Fruit fly (Drosophila melanogaster) whole organism, embryonic: ENCODE measurements around the gene CG31778.

Experiments used
- Blimp-1 ChIP-seq: fragments of 200-800 bp; sonication (Bioruptor generic); optimal IDR thresholded peaks from 3 replicates; lab custom pipeline; 2018; ENCODE audit warnings: missing biosample characterization, missing genetic modification characterization, mild to moderate bottlenecking, moderate library complexity, missing genetic modification reagents
- CG15479 ChIP-seq: fragments of 200-800 bp; sonication (Bioruptor generic); optimal IDR thresholded peaks from 3 replicates; lab custom pipeline; 2019; ENCODE audit warnings: missing biosample characterization, mild to moderate bottlenecking, missing genetic modification characterization, moderate library complexity
- CG1647 ChIP-seq: fragments of 200-800 bp; sonication (Bioruptor generic); optimal IDR thresholded peaks from 3 replicates; lab custom pipeline; 2016; ENCODE audit warnings: missing biosample characterization, missing genetic modification characterization
- CG18262 ChIP-seq: fragments of 200-800 bp; optimal IDR thresholded peaks from 3 replicates; lab custom pipeline; 2019; ENCODE audit warnings: missing biosample characterization, mild to moderate bottlenecking, missing genetic modification characterization, moderate library complexity
- CG18619 ChIP-seq: fragments of 200-800 bp; sonication (Bioruptor generic); optimal IDR thresholded peaks from 3 replicates; lab custom pipeline; 2017; ENCODE audit warnings: missing biosample characterization, mild to moderate bottlenecking, missing genetic modification characterization
- CG2678 ChIP-seq: fragments of 200-800 bp; sonication (Bioruptor generic); optimal IDR thresholded peaks from 3 replicates; lab custom pipeline; 2019; ENCODE audit warnings: missing biosample characterization, mild to moderate bottlenecking, missing genetic modification characterization, moderate library complexity
- CG2712 ChIP-seq: fragments of 200-800 bp; optimal IDR thresholded peaks from 3 replicates; lab custom pipeline; 2019; ENCODE audit warnings: missing biosample characterization, mild to moderate bottlenecking, missing genetic modification characterization, moderate library complexity
- CG31441 ChIP-seq: fragments of 200-800 bp; sonication (Bioruptor generic); IDR thresholded peaks from 2 replicates; pipeline ENCODE4 v1.3.6; 2022; ENCODE audit warnings: missing biosample characterization, missing genetic modification characterization
- CG32532 ChIP-seq: fragments of 200-800 bp; sonication (Bioruptor generic); IDR thresholded peaks from 2 replicates; pipeline ENCODE4 v1.3.6; 2022; ENCODE audit warnings: missing biosample characterization, missing genetic modification characterization
- CG4360 ChIP-seq: fragments of 200-800 bp; sonication (Bioruptor generic); IDR thresholded peaks from 2 replicates; pipeline ENCODE4 v1.3.6; 2022; ENCODE audit warnings: missing biosample characterization, missing genetic modification characterization
- CG6689 ChIP-seq: fragments of 200-800 bp; sonication (Bioruptor generic); IDR thresholded peaks from 2 replicates; pipeline ENCODE4 v1.3.6; 2022; ENCODE audit warnings: missing biosample characterization, missing genetic modification characterization
- CoRest ChIP-seq: fragments of 200-800 bp; sonication (Bioruptor generic); optimal IDR thresholded peaks from 3 replicates; lab custom pipeline; 2018; ENCODE audit warnings: missing biosample characterization, mild to moderate bottlenecking, missing genetic modification characterization, moderate library complexity
- Doc2 ChIP-seq: fragments of 200-800 bp; sonication (Bioruptor generic); IDR thresholded peaks from 2 replicates; pipeline ENCODE4 v1.3.6; 2022; ENCODE audit warnings: missing biosample characterization, missing genetic modification characterization
- E2f2 ChIP-seq: fragments of 200-800 bp; sonication (Bioruptor generic); IDR thresholded peaks from 2 replicates; pipeline ENCODE4 v1.3.6; 2022; ENCODE audit warnings: missing biosample characterization, missing genetic modification characterization
- Ets65A ChIP-seq: fragments of 200-800 bp; sonication (Bioruptor generic); peaks from one replicate; lab custom pipeline; 2016; ENCODE audit warnings: missing biosample characterization, missing genetic modification characterization
- Fer1 ChIP-seq: fragments of 200-800 bp; sonication (Bioruptor generic); optimal IDR thresholded peaks from 2 replicates; lab custom pipeline; 2017; ENCODE audit warnings: missing biosample characterization, mild to moderate bottlenecking, missing genetic modification characterization
- Fer3 ChIP-seq: fragments of 200-800 bp; sonication (Bioruptor generic); optimal IDR thresholded peaks from 2 replicates; lab custom pipeline; 2018; ENCODE audit warnings: missing biosample characterization, mild to moderate bottlenecking, missing genetic modification characterization, moderate library complexity
- HLH54F ChIP-seq: fragments of 200-800 bp; sonication (Bioruptor generic); optimal IDR thresholded peaks from 3 replicates; lab custom pipeline; 2016; ENCODE audit warnings: missing biosample characterization, missing genetic modification characterization
- Hr51 ChIP-seq, 2 experiments: fragments of 200-800 bp; sonication (Bioruptor generic); optimal IDR thresholded peaks; 2 replicates in 1 of 2; 3 replicates in 1 of 2; lab custom pipeline; 2016 to 2018; ENCODE audit warnings: missing biosample characterization in 2 of 2, missing genetic modification characterization in 2 of 2, mild to moderate bottlenecking in 1 of 2, moderate library complexity in 1 of 2
- Lim3 ChIP-seq: fragments of 200-800 bp; sonication (Bioruptor generic); IDR thresholded peaks from 2 replicates; pipeline ENCODE4 v1.3.6; 2022; ENCODE audit warnings: missing biosample characterization, missing genetic modification characterization
- MTF-1 ChIP-seq: fragments of 200-800 bp; sonication (Bioruptor generic); optimal IDR thresholded peaks from 2 replicates; lab custom pipeline; 2018; ENCODE audit warnings: missing biosample characterization, mild to moderate bottlenecking, missing genetic modification characterization, borderline replicate concordance
- Mad ChIP-seq: fragments of 200-800 bp; sonication (Bioruptor generic); optimal IDR thresholded peaks from 2 replicates; lab custom pipeline; 2016; ENCODE audit warnings: missing biosample characterization, missing genetic modification characterization
- Meics ChIP-seq: fragments of 200-800 bp; sonication (Bioruptor generic); optimal IDR thresholded peaks from 2 replicates; lab custom pipeline; 2017; ENCODE audit warnings: missing biosample characterization, mild to moderate bottlenecking, missing genetic modification characterization
- Mrtf ChIP-seq: fragments of 200-800 bp; sonication (Bioruptor generic); IDR thresholded peaks from 3 replicates; pipeline ENCODE4 v1.3.6; 2022; ENCODE audit warnings: missing biosample characterization, missing genetic modification characterization
- PHDP ChIP-seq: fragments of 200-800 bp; sonication (Bioruptor generic); optimal IDR thresholded peaks from 3 replicates; lab custom pipeline; 2018; ENCODE audit warnings: missing biosample characterization, mild to moderate bottlenecking, missing genetic modification characterization, moderate library complexity
- Rfx ChIP-seq: fragments of 200-800 bp; sonication (Bioruptor generic); IDR thresholded peaks from 2 replicates; pipeline ENCODE4 v1.3.6; 2022; ENCODE audit warnings: missing biosample characterization, missing genetic modification characterization
- Sin3A ChIP-seq: fragments of >200 bp; optimal IDR thresholded peaks from 2 replicates; lab custom pipeline; 2018
- Ssrp ChIP-seq: fragments of 200-800 bp; sonication (Bioruptor generic); optimal IDR thresholded peaks from 2 replicates; lab custom pipeline; 2018; ENCODE audit warnings: missing biosample characterization, mild to moderate bottlenecking, missing genetic modification characterization, moderate library complexity
- Stat92E ChIP-seq, 3 experiments: fragments of >200 bp in 2 of 3; fragments of 200-800 bp in 1 of 3; sonication (Bioruptor generic) in 1 of 3; optimal IDR thresholded peaks; 2 replicates each; lab custom pipeline; 2017 to 2019; ENCODE audit warnings: missing biosample characterization in 3 of 3, missing genetic modification characterization in 3 of 3, mild to moderate bottlenecking in 1 of 3, moderate library complexity in 1 of 3
- chinmo ChIP-seq: fragments of 200-800 bp; sonication (Bioruptor generic); IDR thresholded peaks from 4 replicates; pipeline ENCODE4 v1.3.6; 2022; ENCODE audit warnings: missing biosample characterization, missing genetic modification characterization; ENCODE audit not compliant: partially characterized antibody
- crol ChIP-seq: fragments of 200-800 bp; sonication (Bioruptor generic); IDR thresholded peaks from 2 replicates; pipeline ENCODE4 v1.3.6; 2022; ENCODE audit warnings: missing biosample characterization, missing genetic modification characterization
- dati ChIP-seq: fragments of 200-800 bp; sonication (Bioruptor generic); IDR thresholded peaks from 2 replicates; pipeline ENCODE4 v1.3.6; 2022; ENCODE audit warnings: missing biosample characterization, missing genetic modification characterization
- dimm ChIP-seq: fragments of 200-800 bp; sonication (Bioruptor generic); IDR thresholded peaks from 2 replicates; pipeline ENCODE4 v1.3.6; 2022; ENCODE audit warnings: missing biosample characterization, missing genetic modification characterization
- dpn ChIP-seq, 2 experiments: fragments of 200-800 bp; sonication (Bioruptor generic); optimal IDR thresholded peaks; 3 replicates each; lab custom pipeline; 2016; ENCODE audit warnings: missing biosample characterization in 2 of 2, missing genetic modification characterization in 2 of 2
- eve ChIP-seq, 2 experiments: fragments of >200 bp; optimal IDR thresholded peaks; 2 replicates each; lab custom pipeline; 2017; ENCODE audit warnings: missing biosample characterization in 2 of 2, missing genetic modification characterization in 2 of 2
- ham ChIP-seq: fragments of 200-800 bp; sonication (Bioruptor generic); IDR thresholded peaks from 2 replicates; pipeline ENCODE4 v1.3.6; 2022; ENCODE audit warnings: missing biosample characterization, missing genetic modification characterization
- hkb ChIP-seq, 2 experiments: fragments of 200-800 bp in 1 of 2; fragments of >200 bp in 1 of 2; sonication (Bioruptor generic) in 1 of 2; IDR thresholded peaks in 1 of 2; optimal IDR thresholded peaks in 1 of 2; 2 replicates each; pipeline versions ENCODE4 v1.3.6 to Lab custom; 2017 to 2022; ENCODE audit warnings: missing biosample characterization in 1 of 2, missing genetic modification characterization in 1 of 2
- jigr1 ChIP-seq: fragments of 200-800 bp; sonication (Bioruptor generic); IDR thresholded peaks from 3 replicates; pipeline ENCODE4 v1.3.6; 2022; ENCODE audit warnings: missing biosample characterization, missing genetic modification characterization
- ken ChIP-seq: fragments of 200-800 bp; sonication (Bioruptor generic); IDR thresholded peaks from 3 replicates; pipeline ENCODE4 v1.3.6; 2022; ENCODE audit warnings: missing biosample characterization, missing genetic modification characterization
- lab ChIP-seq: fragments of 200-800 bp; sonication (Bioruptor generic); optimal IDR thresholded peaks from 3 replicates; lab custom pipeline; 2017; ENCODE audit warnings: missing biosample characterization, missing genetic modification characterization, mild to moderate bottlenecking, moderate library complexity, missing genetic modification reagents
- lov ChIP-seq, 2 experiments: fragments of 200-800 bp in 1 of 2; fragments of >200 bp in 1 of 2; sonication (Bioruptor generic) in 1 of 2; IDR thresholded peaks in 1 of 2; optimal IDR thresholded peaks in 1 of 2; 2 replicates in 1 of 2; 3 replicates in 1 of 2; pipeline versions ENCODE4 v1.3.6 to Lab custom; 2017 to 2022; ENCODE audit warnings: missing biosample characterization in 1 of 2, missing genetic modification characterization in 1 of 2
- mam ChIP-seq: fragments of 200-800 bp; sonication (Bioruptor generic); optimal IDR thresholded peaks from 3 replicates; lab custom pipeline; 2016; ENCODE audit warnings: missing biosample characterization, missing genetic modification characterization
- nom ChIP-seq: fragments of 200-800 bp; sonication (Bioruptor generic); optimal IDR thresholded peaks from 2 replicates; lab custom pipeline; 2017; ENCODE audit warnings: missing biosample characterization, missing genetic modification characterization, mild to moderate bottlenecking, moderate library complexity, missing genetic modification reagents
- org-1 ChIP-seq: fragments of 200-800 bp; sonication (Bioruptor generic); optimal IDR thresholded peaks from 2 replicates; lab custom pipeline; 2017; ENCODE audit warnings: missing biosample characterization, missing genetic modification characterization
- row ChIP-seq: fragments of 200-800 bp; sonication (Bioruptor generic); IDR thresholded peaks from 3 replicates; pipeline ENCODE4 v1.3.6; 2022; ENCODE audit warnings: missing biosample characterization, missing genetic modification characterization
- run ChIP-seq: fragments of 200-800 bp; sonication (Bioruptor generic); optimal IDR thresholded peaks from 3 replicates; lab custom pipeline; 2018; ENCODE audit warnings: missing biosample characterization, mild to moderate bottlenecking, missing genetic modification characterization
- sens ChIP-seq: fragments of 200-800 bp; sonication (Bioruptor generic); peaks from one replicate; lab custom pipeline; 2016; ENCODE audit warnings: missing biosample characterization, missing genetic modification characterization
- sens-2 ChIP-seq: fragments of 200-800 bp; sonication (Bioruptor generic); IDR thresholded peaks from 2 replicates; pipeline ENCODE4 v1.3.6; 2022; ENCODE audit warnings: missing biosample characterization, missing genetic modification characterization
- tap ChIP-seq: fragments of 200-800 bp; optimal IDR thresholded peaks from 3 replicates; lab custom pipeline; 2019; ENCODE audit warnings: missing biosample characterization, mild to moderate bottlenecking, missing genetic modification characterization, moderate library complexity

CG31778 gene

dm6 chr2L:3737003-3737662 is 31.8 kb upstream of the CG31778 start (continued):
- TF ChIP-seq lov (optimal IDR thresholded peaks at IDR 0.05; lab: Kevin White, UChicago) (no peak), lov (GFP tag; IDR thresholded peaks at IDR 0.05; lab: Robert Waterston, UW) (no peak), CG2678 (peak; percentile 60), Stat92E (GFP tag; optimal IDR thresholded peaks at IDR 0.05; lab: Kevin White, UChicago) (no peak), Doc2 (GFP tag; lab: Robert Waterston, UW) (no peak), dpn (GFP tag; optimal IDR thresholded peaks at IDR 0.05; lab: Kevin White, UChicago) (no peak), CoRest (tag; lab: Kevin White, UChicago) (peak; percentile 28), jigr1 (GFP tag; lab: Robert Waterston, UW) (no peak), Fer3 (tag; lab: Kevin White, UChicago) (no peak), CG2712 (peak; percentile 1), nom (GFP tag; lab: Kevin White, UChicago) (no peak), CG18619 (GFP tag; lab: Kevin White, UChicago) (no peak), PHDP (peak; percentile 13), mam (no peak), CG1647 (GFP tag; lab: Kevin White, UChicago) (no peak), Hr51 (GFP tag; optimal IDR thresholded peaks at IDR 0.05; lab: Kevin White, UChicago) (peak in 1 of 2 experiments; percentile 39), run (tag; lab: Kevin White, UChicago) (no peak), Blimp-1 (no peak), Ets65A (GFP tag; lab: Kevin White, UChicago) (no peak), ken (GFP tag; lab: Robert Waterston, UW) (no peak), ham (GFP tag; lab: Robert Waterston, UW) (no peak), tap (tag; lab: Kevin White, UChicago) (no peak), sens-2 (GFP tag; lab: Robert Waterston, UW) (no peak), CG31441 (peak; percentile 33; the same call in 1 of the 2 replicates), dati (GFP tag; lab: Robert Waterston, UW) (no peak), sens (GFP tag; lab: Kevin White, UChicago) (peak; percentile 42), CG15479 (no peak), hkb (optimal IDR thresholded peaks at IDR 0.05; lab: Kevin White, UChicago) (no peak), hkb (GFP tag; IDR thresholded peaks at IDR 0.05; lab: Robert Waterston, UW) (no peak), Ssrp (peak; percentile 2), eve (GFP tag; optimal IDR thresholded peaks at IDR 0.05; lab: Kevin White, UChicago) (no peak), Sin3A (lab: Kevin White, UChicago) (no peak), CG6689 (GFP tag; lab: Robert Waterston, UW) (0 out of 2 replicates have a peak, but pooled peaks have one; percentile 11), org-1 (GFP tag; lab: Kevin White, UChicago) (no peak), crol (GFP tag; lab: Robert Waterston, UW) (peak; percentile 69), Mrtf (GFP tag; lab: Robert Waterston, UW) (no peak), E2f2 (GFP tag; lab: Robert Waterston, UW) (no peak), Meics (peak; percentile 3), MTF-1 (no peak), lab (GFP tag; lab: Kevin White, UChicago) (no peak), row (peak; percentile 31; the same call in 2 of the 3 replicates), Mad (no peak), dimm (GFP tag; lab: Robert Waterston, UW) (no peak), CG18262 (tag; lab: Kevin White, UChicago) (peak; percentile 18), Rfx (GFP tag; lab: Robert Waterston, UW) (peak; percentile 19; the same call in 1 of the 2 replicates), HLH54F (GFP tag; lab: Kevin White, UChicago) (no peak), CG4360 (GFP tag; lab: Robert Waterston, UW) (peak; percentile 50; the same call in 1 of the 2 replicates), CG32532 (GFP tag; lab: Robert Waterston, UW) (0 out of 2 replicates have a peak, but pooled peaks have one; percentile 28), Lim3 (GFP tag; lab: Robert Waterston, UW) (no peak), chinmo (GFP tag; lab: Robert Waterston, UW) (no peak), Fer1 (peak; percentile 15)
